Worm (Caenorhabditis elegans): Measurements from ENCODE around the gene C08F11.7.
"Not testable (repeated sequence)": the region's sequence is repeated elsewhere in the genome, so short reads cannot be mapped to it uniquely, and the experiment has no call there.

C08F11.7 gene

DNA sequence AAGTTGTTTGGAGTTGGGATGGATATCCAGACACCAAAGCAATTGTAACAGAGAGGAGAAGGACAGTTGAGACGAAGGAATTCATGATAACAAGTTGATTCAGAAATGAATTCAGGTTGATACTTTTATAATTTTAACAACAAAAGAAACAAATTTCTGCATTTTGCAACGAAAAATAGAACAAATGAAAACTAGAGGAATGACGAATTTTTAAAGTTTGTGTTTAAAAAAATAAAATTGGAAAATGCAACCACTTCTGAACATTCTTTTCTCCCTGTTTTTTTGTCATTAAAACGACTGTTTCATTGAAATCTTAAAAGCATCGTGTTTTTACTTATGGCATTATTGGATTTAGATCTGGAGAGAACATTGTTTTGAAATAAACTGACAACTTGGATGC, 25.5 kb downstream of the C08F11.7 start, which contains the start of gene Y45F10C.2:
Gene Y45F10C.2 (minus strand): TSS at position 101 of the 400 bp plus-strand sequence.
- TF ChIP-seq ceh-18 (tag; optimal IDR thresholded peaks at IDR 0.05); C08G9.2 (tag; optimal IDR thresholded peaks at IDR 0.05); pag-3 (tag; optimal IDR thresholded peaks at IDR 0.05; ENCODE audit: borderline replicate concordance): not testable (repeated sequence)

- TF ChIP-seq fax-1 (tag; optimal IDR thresholded peaks at IDR 0.05) = no peak
- no peak for TF ChIP-seq dmd-4 (tag; optimal IDR thresholded peaks at IDR 0.05; ENCODE audit: borderline replicate concordance)
- no peak for TF ChIP-seq zip-5 (tag; optimal IDR thresholded peaks at IDR 0.05)
- no peak for TF ChIP-seq T23F11.4 (GFP tag; optimal IDR thresholded peaks at IDR 0.05)
- TF ChIP-seq sox-2 (GFP tag; IDR thresholded peaks at IDR 0.05) = no peak
- no peak for TF ChIP-seq ceh-45 (GFP tag; IDR thresholded peaks at IDR 0.05)
- TF ChIP-seq nfya-1 (tag; optimal IDR thresholded peaks at IDR 0.05) = no peak
- no peak for TF ChIP-seq sdc-2 (tag; optimal IDR thresholded peaks at IDR 0.05)
- TF ChIP-seq ceh-24 (tag; optimal IDR thresholded peaks at IDR 0.05) = no peak
- no peak for TF ChIP-seq ttx-3 (tag; optimal IDR thresholded peaks at IDR 0.05)
Measured at ce11 chrIV:13664090-13664489, 27.0 kb downstream of the C08F11.7 start, which contains the start of gene Y45F10C.4. Gene Y45F10C.4, minus strand, starts transcription at chrIV:13664190.

ce11 chrIV:13665073-13665472, 28.0 kb downstream of the C08F11.7 start:
- TF ChIP-seq elt-2 (tag; optimal IDR thresholded peaks at IDR 0.05) (no peak), ceh-31 (tag; optimal IDR thresholded peaks at IDR 0.05) (no peak), mec-3 (tag; optimal IDR thresholded peaks at IDR 0.05; ENCODE audit: borderline replicate concordance) (no peak), lim-6 (tag; optimal IDR thresholded peaks at IDR 0.05) (no peak), F13H6.1 (tag; optimal IDR thresholded peaks at IDR 0.05) (no peak), sox-4 (tag; optimal IDR thresholded peaks at IDR 0.05) (no peak), unc-55 (GFP tag; optimal IDR thresholded peaks at IDR 0.05) (no peak), K09A11.1 (tag; optimal IDR thresholded peaks at IDR 0.05; ENCODE audit: insufficient read depth) (no peak), ceh-48 (tag; optimal IDR thresholded peaks at IDR 0.05) (no peak)

DNA sequence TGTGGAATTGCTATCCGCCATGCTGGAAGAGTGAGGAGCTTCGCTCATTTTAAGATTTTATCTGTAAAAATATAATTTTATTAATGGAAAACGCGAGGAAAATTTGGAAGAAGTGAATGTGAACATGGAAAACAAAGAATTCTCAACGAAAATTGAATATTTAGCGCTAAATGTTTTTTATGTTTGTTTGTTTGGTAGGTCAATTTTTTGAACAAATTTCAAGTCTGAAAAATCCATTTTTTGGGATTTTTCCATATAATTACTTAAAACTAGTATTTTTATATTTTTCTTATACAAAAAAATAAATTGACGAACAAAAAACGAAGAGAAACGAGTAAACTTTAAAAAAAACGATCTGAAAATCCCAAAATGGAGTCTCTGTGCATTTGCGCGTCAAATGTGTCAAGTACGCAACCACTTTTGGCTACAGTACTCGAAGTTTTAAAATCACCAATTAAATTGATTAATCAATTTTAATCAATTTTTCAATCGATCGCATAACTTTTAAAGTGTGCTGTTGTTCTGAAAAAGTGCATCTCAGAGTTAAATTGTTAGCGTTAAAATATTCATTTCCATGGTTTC, 29.9 kb downstream of the C08F11.7 start, which contains the start of gene fbxa-215:
Gene fbxa-215 (minus strand): TSS at position 61 of the 582 bp plus-strand sequence.
- TF ChIP-seq eyg-1 (tag; optimal IDR thresholded peaks at IDR 0.05) (no peak), dmd-4 (tag; optimal IDR thresholded peaks at IDR 0.05; ENCODE audit: borderline replicate concordance) (no peak), pat-9 (tag; optimal IDR thresholded peaks at IDR 0.05) (no peak), tbx-7 (tag; optimal IDR thresholded peaks at IDR 0.05) (no peak), ceh-24 (tag; optimal IDR thresholded peaks at IDR 0.05) (no peak), odd-2 (tag; optimal IDR thresholded peaks at IDR 0.05) (no peak), zip-5 (tag; optimal IDR thresholded peaks at IDR 0.05) (no peak), ceh-2 (tag; optimal IDR thresholded peaks at IDR 0.05) (no peak), nhr-232 (tag; optimal IDR thresholded peaks at IDR 0.05) (no peak), tbx-2 (tag; optimal IDR thresholded peaks at IDR 0.05) (no peak), hlh-15 (tag; optimal IDR thresholded peaks at IDR 0.05) (no peak)

DNA sequence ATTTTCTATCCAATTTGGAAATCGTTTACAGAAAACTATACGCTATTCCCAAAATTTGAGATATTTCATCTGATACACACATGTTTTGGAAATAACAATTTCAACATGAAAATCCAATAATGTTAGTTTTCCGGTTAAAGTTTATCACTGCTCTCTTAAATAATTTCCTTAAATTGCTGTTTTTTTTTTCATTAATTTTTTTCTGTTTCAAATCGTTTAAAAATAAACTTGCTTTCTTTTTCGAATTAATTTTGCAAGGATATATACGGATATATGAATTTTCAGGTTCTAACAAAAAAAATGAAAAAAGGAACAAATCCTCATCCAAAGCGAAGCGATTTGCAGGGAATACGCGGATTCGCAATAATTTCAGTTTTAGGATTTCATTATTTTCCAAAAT, 36.4 kb downstream of the C08F11.7 start, which contains the start of gene oac-48:
Gene oac-48 (plus strand): TSS at position 301 of the 400 bp plus-strand sequence.
- no peak for TF ChIP-seq sox-2 (GFP tag; IDR thresholded peaks at IDR 0.05)
- TF ChIP-seq syd-9 (tag; optimal IDR thresholded peaks at IDR 0.05) = no peak
- no peak for TF ChIP-seq ceh-14 (tag; optimal IDR thresholded peaks at IDR 0.05)
- TF ChIP-seq ets-4 (tag; optimal IDR thresholded peaks at IDR 0.05) = no peak
- TF ChIP-seq fax-1 (tag; optimal IDR thresholded peaks at IDR 0.05) = no peak
- no peak for TF ChIP-seq elt-4 (tag; optimal IDR thresholded peaks at IDR 0.05)
- TF ChIP-seq madf-2 (tag; optimal IDR thresholded peaks at IDR 0.05) = no peak
- TF ChIP-seq odd-2 (tag; optimal IDR thresholded peaks at IDR 0.05) = no peak
- TF ChIP-seq ama-1 (optimal IDR thresholded peaks at IDR 0.05) = no peak
- no peak for TF ChIP-seq tbx-2 (tag; optimal IDR thresholded peaks at IDR 0.05)
- TF ChIP-seq dve-1 (tag; optimal IDR thresholded peaks at IDR 0.05) = no peak
- TF ChIP-seq pha-2 (tag; optimal IDR thresholded peaks at IDR 0.05) = no peak
- TF ChIP-seq ceh-31 (tag; optimal IDR thresholded peaks at IDR 0.05) = no peak
- TF ChIP-seq unc-42 (tag; optimal IDR thresholded peaks at IDR 0.05) = no peak
